Worm (Caenorhabditis elegans): ENCODE measurements around the gene npax-1.

ce11 chrII:7341572-7342303, 10.6 kb upstream of the npax-1 start:
- no peak for TF ChIP-seq nhr-237 (tag; optimal IDR thresholded peaks at IDR 0.05)
- no peak for TF ChIP-seq aly-2 (tag; optimal IDR thresholded peaks at IDR 0.05)
- no peak for TF ChIP-seq unc-62 (GFP tag; optimal IDR thresholded peaks at IDR 0.05)
- no peak for TF ChIP-seq ceh-82 (tag; optimal IDR thresholded peaks at IDR 0.05)
- no peak for TF ChIP-seq ceh-28 (tag; optimal IDR thresholded peaks at IDR 0.05)
- no peak for TF ChIP-seq nhr-11 (tag; optimal IDR thresholded peaks at IDR 0.05)
- TF ChIP-seq ztf-4 (tag; optimal IDR thresholded peaks at IDR 0.05), result no peak
- TF ChIP-seq sea-2 (GFP tag; optimal IDR thresholded peaks at IDR 0.05), result no peak
- no peak for TF ChIP-seq snpc-4 (tag; optimal IDR thresholded peaks at IDR 0.05)

Measured in whole organism, L3 larva.